Fruit fly (Drosophila melanogaster): Measurements from ENCODE around the gene blot.

dm6 chr3L:17403268-17403667 lies 18.0 kb downstream of the blot start:
- TF ChIP-seq CTCF (optimal IDR thresholded peaks at IDR 0.05) (no peak), CG8478 (optimal IDR thresholded peaks at IDR 0.05) (no peak)

All from S2 (cell line).